Worm (Caenorhabditis elegans): ENCODE results near the gene dod-21.

The dod-21 gene

ce11 chrIV:12946488-12946887 is 9.9 kb downstream of the dod-21 start, which contains the start of gene F55G11.1:
F55G11.1 (minus strand) TSS chrIV:12946588.
- TF ChIP-seq akir-1 (GFP tag; optimal IDR thresholded peaks at IDR 0.05): no peak
- TF ChIP-seq ZK185.1 (tag; optimal IDR thresholded peaks at IDR 0.05; ENCODE audit: poor library complexity, severe bottlenecking): no peak
- TF ChIP-seq madf-6 (GFP tag; IDR thresholded peaks at IDR 0.05): no peak
- TF ChIP-seq atf-7 (tag; optimal IDR thresholded peaks at IDR 0.05): no peak
- TF ChIP-seq D2030.7 (GFP tag; IDR thresholded peaks at IDR 0.05): no peak
- TF ChIP-seq B0336.3 (GFP tag; IDR thresholded peaks at IDR 0.05): no peak
- no peak for TF ChIP-seq cebp-1 (GFP tag; IDR thresholded peaks at IDR 0.05)
- TF ChIP-seq cebp-1 (tag; optimal IDR thresholded peaks at IDR 0.05): no peak
- no peak for TF ChIP-seq rec-8 (tag; optimal IDR thresholded peaks at IDR 0.05)
- TF ChIP-seq F23B12.7 (tag; optimal IDR thresholded peaks at IDR 0.05; ENCODE audit: insufficient read depth): no peak
- no peak for TF ChIP-seq mes-4 (tag; optimal IDR thresholded peaks at IDR 0.05)
- TF ChIP-seq hlh-12 (tag; optimal IDR thresholded peaks at IDR 0.05): no peak
- no peak for TF ChIP-seq C17E4.6 (GFP tag; IDR thresholded peaks at IDR 0.05)
- TF ChIP-seq ztf-22 (GFP tag; optimal IDR thresholded peaks at IDR 0.05): no peak
- TF ChIP-seq ama-1 (optimal IDR thresholded peaks at IDR 0.05): no peak
- no peak for TF ChIP-seq ama-1 (GFP tag; optimal IDR thresholded peaks at IDR 0.05)
- no peak for TF ChIP-seq pbrm-1 (GFP tag; IDR thresholded peaks at IDR 0.05)
- no peak for TF ChIP-seq zim-3 (tag; optimal IDR thresholded peaks at IDR 0.05)

- no peak for TF ChIP-seq nfya-2 (GFP tag; IDR thresholded peaks at IDR 0.05)
- no peak for TF ChIP-seq F23B12.7 (tag; optimal IDR thresholded peaks at IDR 0.05; ENCODE audit: insufficient read depth)
- no peak for TF ChIP-seq nfyb-1 (GFP tag; IDR thresholded peaks at IDR 0.05)
- TF ChIP-seq zfh-2 (GFP tag; conservative IDR thresholded peaks at IDR 0.05): no peak
- TF ChIP-seq sptf-2 (GFP tag; optimal IDR thresholded peaks at IDR 0.05): no peak
Measured at ce11 chrIV:12948470-12948869, 11.9 kb downstream of the dod-21 start, which contains the start of gene F55G11.10. F55G11.10 (plus strand) TSS chrIV:12948770.

- TF ChIP-seq lsy-27 (tag; optimal IDR thresholded peaks at IDR 0.05; ENCODE audit: borderline replicate concordance, insufficient read depth): no peak
- no peak for TF ChIP-seq ztf-3 (GFP tag; optimal IDR thresholded peaks at IDR 0.05)
- TF ChIP-seq somi-1 (GFP tag; optimal IDR thresholded peaks at IDR 0.05): no peak
- no peak for TF ChIP-seq bed-2 (GFP tag; IDR thresholded peaks at IDR 0.05)
- no peak for TF ChIP-seq nfyb-1 (GFP tag; IDR thresholded peaks at IDR 0.05)
- no peak for TF ChIP-seq lsl-1 (GFP tag; optimal IDR thresholded peaks at IDR 0.05)
Measured at ce11 chrIV:12957730-12958129, 21.2 kb downstream of the dod-21 start, which contains the start of gene F55G11.6. F55G11.6 (plus strand) TSS chrIV:12958030.

ce11 chrIV:12960136-12960535 is 23.6 kb downstream of the dod-21 start, which contains the start of gene F55G11.7:
F55G11.7 (plus strand) TSS chrIV:12960436.
- TF ChIP-seq hlh-12 (tag; optimal IDR thresholded peaks at IDR 0.05): no peak
- no peak for TF ChIP-seq F55B11.4 (tag; optimal IDR thresholded peaks at IDR 0.05; ENCODE audit: borderline replicate concordance, insufficient read depth)
- no peak for TF ChIP-seq ZK185.1 (tag; optimal IDR thresholded peaks at IDR 0.05; ENCODE audit: poor library complexity, severe bottlenecking)
- TF ChIP-seq let-607 (tag; optimal IDR thresholded peaks at IDR 0.05): no peak
- TF ChIP-seq ceh-27 (GFP tag; optimal IDR thresholded peaks at IDR 0.05): no peak
- TF ChIP-seq sdz-38 (tag; optimal IDR thresholded peaks at IDR 0.05): no peak
- TF ChIP-seq dpff-1 (tag; optimal IDR thresholded peaks at IDR 0.05): no peak

ce11 chrIV:12962564-12962963 is 26.0 kb downstream of the dod-21 start, which contains the start of gene F55G11.8:
F55G11.8 (plus strand) TSS chrIV:12962808.
- TF ChIP-seq dpl-1 (GFP tag; optimal IDR thresholded peaks at IDR 0.05) (no peak), nhr-80 (tag; optimal IDR thresholded peaks at IDR 0.05) (peak; percentile 34)
